Comparison of ENCODE assay signal across 4 fruit fly cellular contexts in genomic region chr3R:10678935-10679565, dm6.
TF ChIP-seq lines count a peak whose summit lies in the region.

No protein-coding gene starts in this region.

- no peak for TF ChIP-seq CTCF in whole organism, embryonic (GFP tag; optimal IDR thresholded peaks at IDR 0.05; lab: Kevin White, UChicago)

TF ChIP-seq in whole organism, adult, 20 proteins besides CTCF, POLR2A, EP300 and RAD21:
- TF ChIP-seq Crg-1 (GFP tag; optimal IDR thresholded peaks at IDR 0.05; lab: Kevin White, UChicago) (no peak), CG12768 (GFP tag; optimal IDR thresholded peaks at IDR 0.05; lab: Kevin White, UChicago) (peak; percentile 6), tj (GFP tag; optimal IDR thresholded peaks at IDR 0.05; lab: Kevin White, UChicago) (peak; percentile 26), CG1620 (GFP tag; optimal IDR thresholded peaks at IDR 0.05; lab: Kevin White, UChicago) (peak; percentile 46), CG7045 (GFP tag; optimal IDR thresholded peaks at IDR 0.05; lab: Kevin White, UChicago) (peak; percentile 58), toe (GFP tag; optimal IDR thresholded peaks at IDR 0.05; lab: Kevin White, UChicago) (peak; percentile 48), bab1 (GFP tag; optimal IDR thresholded peaks at IDR 0.05; lab: Kevin White, UChicago) (peak; percentile 20), Clk (GFP tag; optimal IDR thresholded peaks at IDR 0.05; lab: Kevin White, UChicago) (no peak), CG5204 (GFP tag; optimal IDR thresholded peaks at IDR 0.05; lab: Kevin White, UChicago) (peak; percentile 59), Hr96 (GFP tag; optimal IDR thresholded peaks at IDR 0.05; lab: Kevin White, UChicago) (peak; percentile 17), CG11617 (GFP tag; optimal IDR thresholded peaks at IDR 0.05; lab: Kevin White, UChicago) (peak; percentile 54), cic (GFP tag; optimal IDR thresholded peaks at IDR 0.05; lab: Kevin White, UChicago) (peak; percentile 78), CG7101 (tag; optimal IDR thresholded peaks at IDR 0.05; lab: Kevin White, UChicago) (peak; percentile 77), pad (GFP tag; optimal IDR thresholded peaks at IDR 0.05; lab: Kevin White, UChicago) (no peak), CG33017 (tag; optimal IDR thresholded peaks at IDR 0.05; lab: Kevin White, UChicago) (peak; percentile 73), kay (GFP tag; lab: Kevin White, UChicago; ENCODE audit: borderline replicate concordance) (no peak), ovo (GFP tag; optimal IDR thresholded peaks at IDR 0.05; lab: Kevin White, UChicago) (no peak), Mnt (GFP tag; optimal IDR thresholded peaks at IDR 0.05; lab: Kevin White, UChicago) (peak; percentile 13), CG14711 (tag; optimal IDR thresholded peaks at IDR 0.05; lab: Kevin White, UChicago) (peak; percentile 52)
TF ChIP-seq in whole organism, adult: peak in this region for 14.

TF ChIP-seq in whole organism, embryonic, 481 proteins besides CTCF, POLR2A, EP300 and RAD21 (continues in another document):
- TF ChIP-seq shn (GFP tag; optimal IDR thresholded peaks at IDR 0.05; lab: Kevin White, UChicago) (no peak), ara (GFP tag; IDR thresholded peaks at IDR 0.05; lab: Robert Waterston, UW) (no peak), CG5953 (GFP tag; IDR thresholded peaks at IDR 0.05; lab: Robert Waterston, UW) (no peak), CG30431 (GFP tag; optimal IDR thresholded peaks at IDR 0.05; lab: Kevin White, UChicago) (no peak), CG32532 (GFP tag; IDR thresholded peaks at IDR 0.05; lab: Robert Waterston, UW) (no peak), zen (tag; optimal IDR thresholded peaks at IDR 0.05; lab: Kevin White, UChicago) (no peak), CG3407 (GFP tag; optimal IDR thresholded peaks at IDR 0.05; lab: Kevin White, UChicago) (no peak), Six4 (GFP tag; optimal IDR thresholded peaks at IDR 0.05; lab: Kevin White, UChicago) (no peak), p53 (GFP tag; optimal IDR thresholded peaks at IDR 0.05; lab: Kevin White, UChicago) (no peak), CG17328 (GFP tag; IDR thresholded peaks at IDR 0.05; lab: Robert Waterston, UW) (peak; percentile 55), sd (tag; optimal IDR thresholded peaks at IDR 0.05; lab: Kevin White, UChicago) (no peak), stwl (tag; optimal IDR thresholded peaks at IDR 0.05; lab: Kevin White, UChicago) (no peak), Eip74EF (GFP tag; optimal IDR thresholded peaks at IDR 0.05; lab: Kevin White, UChicago) (no peak), CG15269 (tag; optimal IDR thresholded peaks at IDR 0.05; lab: Kevin White, UChicago) (peak; percentile 24), CG15011 (GFP tag; optimal IDR thresholded peaks at IDR 0.05; lab: Kevin White, UChicago) (no peak), CG18011 (GFP tag; optimal IDR thresholded peaks at IDR 0.05; lab: Kevin White, UChicago) (no peak), bowl (GFP tag; IDR thresholded peaks at IDR 0.05; lab: Robert Waterston, UW) (no peak), CG10959 (GFP tag; IDR thresholded peaks at IDR 0.05; lab: Robert Waterston, UW) (no peak), HLH3B (GFP tag; IDR thresholded peaks at IDR 0.05; lab: Robert Waterston, UW) (no peak), Nf-YC (tag; optimal IDR thresholded peaks at IDR 0.05; lab: Kevin White, UChicago) (no peak), zen2 (GFP tag; IDR thresholded peaks at IDR 0.05; lab: Robert Waterston, UW; ENCODE audit: partially characterized antibody) (no peak), CG9817 (tag; optimal IDR thresholded peaks at IDR 0.05; lab: Kevin White, UChicago) (no peak), eve (GFP tag; optimal IDR thresholded peaks at IDR 0.05; lab: Kevin White, UChicago) (peak in 1 of 2 experiments; percentile 51), CG8281 (tag; optimal IDR thresholded peaks at IDR 0.05; lab: Kevin White, UChicago) (no peak), sc (optimal IDR thresholded peaks at IDR 0.05; lab: Kevin White, UChicago) (no peak), sc (GFP tag; optimal IDR thresholded peaks at IDR 0.05; lab: Kevin White, UChicago) (no peak)

TF ChIP-seq in whole organism, prepupa, 60 proteins besides CTCF, POLR2A, EP300 and RAD21:
- TF ChIP-seq eg (GFP tag; IDR thresholded peaks at IDR 0.05; lab: Robert Waterston, UW) = peak; percentile 39; the same call in 1 of the 3 replicates
- no peak for TF ChIP-seq CG1621 (tag; optimal IDR thresholded peaks at IDR 0.05; lab: Kevin White, UChicago)
- TF ChIP-seq svp (GFP tag; lab: Kevin White, UChicago) = peak; percentile 80
- no peak for TF ChIP-seq Hr39 (GFP tag; optimal IDR thresholded peaks at IDR 0.05; lab: Kevin White, UChicago)

TF ChIP-seq in whole organism, pupa, 21 proteins besides CTCF, POLR2A, EP300 and RAD21:
- TF ChIP-seq CG32121 (GFP tag; IDR thresholded peaks at IDR 0.05; lab: Robert Waterston, UW) (peak; percentile 46; the same call in 1 of the 2 replicates), fd96Ca (GFP tag; IDR thresholded peaks at IDR 0.05; lab: Robert Waterston, UW) (peak; percentile 63), CG34367 (tag; optimal IDR thresholded peaks at IDR 0.05; lab: Kevin White, UChicago) (no peak), Ets98B (GFP tag; IDR thresholded peaks at IDR 0.05; lab: Robert Waterston, UW) (peak; percentile 24; the same call in 1 of the 2 replicates), CG10348 (GFP tag; IDR thresholded peaks at IDR 0.05; lab: Robert Waterston, UW) (no peak)
TF ChIP-seq in whole organism, pupa: peak in this region for 3.
